Fruit fly (Drosophila melanogaster): Measurements from ENCODE around the gene CG44198.
A peak's percentile ranks its signal among the peaks of the same experiment; 100 is the strongest.

CG44198 gene

DNA sequence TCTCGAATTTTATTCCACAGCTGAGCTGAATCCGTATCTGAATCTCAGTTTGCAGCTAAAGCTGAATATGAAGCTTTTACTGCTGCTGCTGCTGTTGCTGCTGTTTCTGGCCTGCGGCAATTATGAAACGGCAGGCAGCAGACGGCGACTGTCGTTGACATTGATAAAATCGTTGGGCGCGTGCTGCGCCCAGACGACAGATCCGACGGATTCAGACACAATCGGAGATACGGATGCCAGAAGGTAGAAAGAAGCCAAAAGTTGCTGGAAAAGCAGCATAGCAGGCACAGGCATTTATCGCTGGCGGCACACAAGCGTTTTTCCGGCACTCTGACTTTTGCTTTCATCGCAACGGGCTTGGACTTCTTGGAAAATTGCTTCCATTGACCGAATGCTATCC is 39.5 kb downstream of the CG44198 start (continued):
- TF ChIP-seq btn (GFP tag; optimal IDR thresholded peaks at IDR 0.05) (no peak), ems (GFP tag; optimal IDR thresholded peaks at IDR 0.05) (no peak), bowl (GFP tag; IDR thresholded peaks at IDR 0.05) (no peak), CG13894 (tag; optimal IDR thresholded peaks at IDR 0.05) (peak; percentile 63), CG9932 (GFP tag; IDR thresholded peaks at IDR 0.05) (0 out of 2 replicates have a peak, but pooled peaks have one; percentile 26), dan (GFP tag; IDR thresholded peaks at IDR 0.05) (no peak), Xbp1 (GFP tag; optimal IDR thresholded peaks at IDR 0.05) (no peak), CG8089 (GFP tag; optimal IDR thresholded peaks at IDR 0.05) (no peak), Taf1 (GFP tag; IDR thresholded peaks at IDR 0.05) (no peak), ash1 (GFP tag; optimal IDR thresholded peaks at IDR 0.05) (no peak), CG10147 (GFP tag; optimal IDR thresholded peaks at IDR 0.05) (no peak), repo (GFP tag; optimal IDR thresholded peaks at IDR 0.05) (no peak), CG8924 (tag; optimal IDR thresholded peaks at IDR 0.05) (no peak), crc (GFP tag; optimal IDR thresholded peaks at IDR 0.05) (no peak), Rx (GFP tag; IDR thresholded peaks at IDR 0.05) (no peak), Tbp (GFP tag; optimal IDR thresholded peaks at IDR 0.05) (no peak), abd-A (tag; optimal IDR thresholded peaks at IDR 0.05) (no peak), MTF-1 (GFP tag; optimal IDR thresholded peaks at IDR 0.05; ENCODE audit: borderline replicate concordance) (no peak), CG6765 (GFP tag; optimal IDR thresholded peaks at IDR 0.05) (no peak)

DNA sequence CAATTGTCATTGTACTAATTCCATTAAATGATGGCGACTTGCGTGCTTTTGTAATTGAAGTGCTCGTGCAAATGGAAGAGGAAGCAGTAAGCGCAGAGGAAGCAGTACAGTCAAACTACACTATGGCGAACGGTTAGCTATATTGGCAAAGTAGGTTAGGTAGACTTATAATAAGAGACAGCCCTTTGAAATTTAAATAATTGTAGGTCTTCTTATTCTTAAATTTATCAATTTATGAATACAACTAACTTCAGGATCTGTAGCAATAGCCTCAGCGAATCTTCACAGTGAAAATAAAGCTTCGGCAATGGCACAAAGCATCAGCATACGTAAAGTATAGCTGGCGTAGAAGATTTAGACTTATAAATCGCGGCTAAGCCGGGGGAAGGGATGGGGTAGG is 44.6 kb downstream of the CG44198 start:
- TF ChIP-seq dysf (GFP tag; IDR thresholded peaks at IDR 0.05) (peak; percentile 52; the same call in 2 of the 3 replicates), Ada2b (GFP tag; IDR thresholded peaks at IDR 0.05) (peak; percentile 37; the same call in 1 of the 2 replicates), Med (GFP tag) (peak; percentile 35), stc (GFP tag; IDR thresholded peaks at IDR 0.05) (0 out of 2 replicates have a peak, but pooled peaks have one; percentile 29), caup (GFP tag; optimal IDR thresholded peaks at IDR 0.05; ENCODE audit: severe bottlenecking) (no peak), CG10366 (GFP tag; IDR thresholded peaks at IDR 0.05) (0 out of 2 replicates have a peak, but pooled peaks have one; percentile 17), pfk (GFP tag; optimal IDR thresholded peaks at IDR 0.05) (no peak), esg (GFP tag; conservative IDR thresholded peaks at IDR 0.05) (peak; percentile 31; the same call in 1 of the 2 replicates), CG8290 (GFP tag; optimal IDR thresholded peaks at IDR 0.05) (no peak), CG8290 (tag; optimal IDR thresholded peaks at IDR 0.05) (no peak), prd (optimal IDR thresholded peaks at IDR 0.05) (no peak), prd (GFP tag; IDR thresholded peaks at IDR 0.05) (peak; percentile 34; the same call in 1 of the 3 replicates), CG3726 (GFP tag; IDR thresholded peaks at IDR 0.05) (no peak), yki (optimal IDR thresholded peaks at IDR 0.05) (no peak), grau (tag; optimal IDR thresholded peaks at IDR 0.05) (peak; percentile 61), jumu (GFP tag; optimal IDR thresholded peaks at IDR 0.05) (no peak), gem (tag; optimal IDR thresholded peaks at IDR 0.05) (peak; percentile 4), CG11504 (tag; optimal IDR thresholded peaks at IDR 0.05) (peak; percentile 23), vvl (GFP tag; IDR thresholded peaks at IDR 0.05) (peak; percentile 29; the same call in 1 of the 2 replicates), Hey (tag; optimal IDR thresholded peaks at IDR 0.05) (no peak), Antp (GFP tag; optimal IDR thresholded peaks at IDR 0.05) (no peak), tgo (GFP tag; IDR thresholded peaks at IDR 0.05) (peak; percentile 17; the same call in 1 of the 3 replicates), CG10543 (GFP tag; optimal IDR thresholded peaks at IDR 0.05) (no peak), pan (optimal IDR thresholded peaks at IDR 0.05) (no peak), pan (GFP tag; optimal IDR thresholded peaks at IDR 0.05 in 1 of 2, IDR thresholded peaks at IDR 0.05 in 1 of 2) (peak in 1 of 2 experiments; percentile 50), Oli (tag; optimal IDR thresholded peaks at IDR 0.05) (peak; percentile 11), Ets65A (GFP tag) (peak; percentile 52), sob (GFP tag; IDR thresholded peaks at IDR 0.05) (peak; percentile 25; the same call in 1 of the 2 replicates), CG14050 (GFP tag; IDR thresholded peaks at IDR 0.05) (peak; percentile 32; the same call in 1 of the 3 replicates), CG14667 (GFP tag; IDR thresholded peaks at IDR 0.05) (peak; percentile 23; the same call in 1 of the 2 replicates), CG15269 (tag; optimal IDR thresholded peaks at IDR 0.05) (peak; percentile 1), ro (GFP tag; IDR thresholded peaks at IDR 0.05) (no peak), Drgx (GFP tag; IDR thresholded peaks at IDR 0.05) (peak; percentile 23; the same call in 1 of the 2 replicates), Aef1 (GFP tag; IDR thresholded peaks at IDR 0.05) (peak; percentile 35; the same call in 1 of the 3 replicates)
